Fruit fly (Drosophila melanogaster) whole organism: ENCODE data around the gene CG45099.

Experiments used
- CG8478 ChIP-seq: fragments of >200 bp; optimal IDR thresholded peaks from 2 replicates; lab custom pipeline; 2018; ENCODE audit warnings: inconsistent platforms
- Dll ChIP-seq: fragments of >200 bp; optimal IDR thresholded peaks from 2 replicates; lab custom pipeline; 2017
- EcR ChIP-seq, 2 experiments: fragments of >200 bp; optimal IDR thresholded peaks; 2 replicates each; lab custom pipeline; 2017; ENCODE audit warnings: missing biosample characterization in 2 of 2, missing genetic modification characterization in 2 of 2, missing genetic modification reagents in 2 of 2
- pan ChIP-seq: fragments of >200 bp; optimal IDR thresholded peaks from 2 replicates; lab custom pipeline; 2017
- psq ChIP-seq: fragments of >200 bp; optimal IDR thresholded peaks from 2 replicates; lab custom pipeline; 2017
- usp ChIP-seq: fragments of >200 bp; optimal IDR thresholded peaks from 2 replicates; lab custom pipeline; 2017; ENCODE audit warnings: missing biosample characterization, missing genetic modification characterization, mixed read lengths

Gene CG45099

dm6 chr3R:22034160-22034742 is at the start of gene CG45099, which contains the start of the genes CG6015, pit and Fadd:
Gene CG45099, minus strand, starts transcription at chr3R:22034286.
Gene CG6015, minus strand, starts transcription at chr3R:22034286.
Gene pit, plus strand, starts transcription at chr3R:22034298.
Gene Fadd, plus strand, starts transcription at chr3R:22034455.
- TF ChIP-seq CG8478 (lab: Kevin White, UChicago) = no peak
- TF ChIP-seq Dll = no peak
- TF ChIP-seq pan (lab: Kevin White, UChicago) = no peak
- TF ChIP-seq usp (GFP tag; lab: Kevin White, UChicago) = no peak
- TF ChIP-seq EcR (GFP tag; optimal IDR thresholded peaks at IDR 0.05; lab: Kevin White, UChicago) = no peak
- no peak for TF ChIP-seq psq

- TF ChIP-seq Dll (no peak), EcR (GFP tag; optimal IDR thresholded peaks at IDR 0.05; lab: Kevin White, UChicago) (no peak), psq (no peak), usp (GFP tag; lab: Kevin White, UChicago) (no peak), CG8478 (lab: Kevin White, UChicago) (no peak), pan (lab: Kevin White, UChicago) (no peak)
Observed at dm6 chr3R:22080161-22080560, 46.1 kb upstream of the CG45099 start, which contains the start of gene CG13408. Gene CG13408, plus strand, starts transcription at chr3R:22080382.

- TF ChIP-seq pan (lab: Kevin White, UChicago) (no peak), CG8478 (lab: Kevin White, UChicago) (no peak), EcR (GFP tag; optimal IDR thresholded peaks at IDR 0.05; lab: Kevin White, UChicago) (no peak), Dll (no peak), psq (no peak), usp (GFP tag; lab: Kevin White, UChicago) (no peak)
Observed at dm6 chr3R:22072553-22072952, 38.5 kb upstream of the CG45099 start.

- no peak for TF ChIP-seq pan (lab: Kevin White, UChicago)
- TF ChIP-seq psq = no peak
- no peak for TF ChIP-seq usp (GFP tag; lab: Kevin White, UChicago)
- no peak for TF ChIP-seq EcR (GFP tag; optimal IDR thresholded peaks at IDR 0.05; lab: Kevin White, UChicago)
- no peak for TF ChIP-seq Dll
- TF ChIP-seq CG8478 (lab: Kevin White, UChicago) = no peak
Observed at dm6 chr3R:22071628-22072027, 37.5 kb upstream of the CG45099 start.

dm6 chr3R:22067235-22067634 is 33.1 kb upstream of the CG45099 start:
- TF ChIP-seq Dll (no peak), psq (no peak), pan (lab: Kevin White, UChicago) (no peak), EcR (GFP tag; optimal IDR thresholded peaks at IDR 0.05; lab: Kevin White, UChicago) (no peak), CG8478 (lab: Kevin White, UChicago) (no peak), usp (GFP tag; lab: Kevin White, UChicago) (no peak)

dm6 chr3R:22066440-22066839 is 32.4 kb upstream of the CG45099 start:
- no peak for TF ChIP-seq EcR (GFP tag; optimal IDR thresholded peaks at IDR 0.05; lab: Kevin White, UChicago)
- TF ChIP-seq pan (lab: Kevin White, UChicago) = no peak
- no peak for TF ChIP-seq CG8478 (lab: Kevin White, UChicago)
- no peak for TF ChIP-seq Dll
- TF ChIP-seq usp (GFP tag; lab: Kevin White, UChicago) = no peak
- TF ChIP-seq psq = no peak

- TF ChIP-seq CG8478 (lab: Kevin White, UChicago) = no peak
- TF ChIP-seq psq = no peak
- TF ChIP-seq EcR (GFP tag; optimal IDR thresholded peaks at IDR 0.05; lab: Kevin White, UChicago) = no peak
- TF ChIP-seq Dll = no peak
- no peak for TF ChIP-seq usp (GFP tag; lab: Kevin White, UChicago)
- TF ChIP-seq pan (lab: Kevin White, UChicago) = no peak
Observed at dm6 chr3R:22057083-22057482, 23.0 kb upstream of the CG45099 start.

- TF ChIP-seq CG8478 (lab: Kevin White, UChicago) (no peak), usp (GFP tag; lab: Kevin White, UChicago) (no peak), Dll (no peak), pan (lab: Kevin White, UChicago) (no peak), psq (no peak), EcR (GFP tag; optimal IDR thresholded peaks at IDR 0.05; lab: Kevin White, UChicago) (no peak)
Observed at dm6 chr3R:22053740-22054139, 19.7 kb upstream of the CG45099 start.

dm6 chr3R:22053202-22053601 is 19.1 kb upstream of the CG45099 start:
- no peak for TF ChIP-seq usp (GFP tag; lab: Kevin White, UChicago)
- TF ChIP-seq Dll = no peak
- no peak for TF ChIP-seq EcR (GFP tag; optimal IDR thresholded peaks at IDR 0.05; lab: Kevin White, UChicago)
- TF ChIP-seq pan (lab: Kevin White, UChicago) = no peak
- no peak for TF ChIP-seq CG8478 (lab: Kevin White, UChicago)
- TF ChIP-seq psq = no peak

dm6 chr3R:22052235-22052634 is 18.1 kb upstream of the CG45099 start:
- no peak for TF ChIP-seq usp (GFP tag; lab: Kevin White, UChicago)
- no peak for TF ChIP-seq psq
- TF ChIP-seq CG8478 (lab: Kevin White, UChicago) = no peak

dm6 chr3R:22049134-22049796 is 15.2 kb upstream of the CG45099 start:
- TF ChIP-seq usp (GFP tag; lab: Kevin White, UChicago) = no peak
- TF ChIP-seq pan (lab: Kevin White, UChicago) = no peak
- no peak for TF ChIP-seq EcR (GFP tag; optimal IDR thresholded peaks at IDR 0.05; lab: Kevin White, UChicago)
- TF ChIP-seq CG8478 (lab: Kevin White, UChicago) = no peak
- TF ChIP-seq Dll = no peak
- no peak for TF ChIP-seq psq

- no peak for TF ChIP-seq Dll
- no peak for TF ChIP-seq usp (GFP tag; lab: Kevin White, UChicago)
Observed at dm6 chr3R:22047412-22047811, 13.3 kb upstream of the CG45099 start.
